Worm (Caenorhabditis elegans) whole organism, L1 larva: Measurements from ENCODE around the gene F10E9.5.

Experiments used
- C34B4.2 ChIP-seq: sonication (generic microtip); optimal IDR thresholded peaks from 2 replicates; lab custom pipeline; 2017; ENCODE audit warnings: mild to moderate bottlenecking, missing genetic modification characterization, missing compliant biosample characterization
- F16B12.6 ChIP-seq: fragments of 150-350 bp; optimal IDR thresholded peaks from 2 replicates; lab custom pipeline; 2014; ENCODE audit warnings: missing biosample characterization, missing genetic modification characterization
- aha-1 ChIP-seq: fragments of 150-350 bp; optimal IDR thresholded peaks from 2 replicates; lab custom pipeline; 2014; ENCODE audit warnings: missing biosample characterization, missing genetic modification characterization
- aly-2 ChIP-seq: fragments of 150-350 bp; optimal IDR thresholded peaks from 2 replicates; lab custom pipeline; 2014; ENCODE audit warnings: missing biosample characterization, missing genetic modification characterization
- ceh-8 ChIP-seq: fragments of 200-800 bp; sonication (Bioruptor generic); optimal IDR thresholded peaks from 2 replicates; lab custom pipeline; 2018; ENCODE audit warnings: mild to moderate bottlenecking, missing genetic modification characterization, moderate library complexity, missing compliant biosample characterization
- ceh-82 ChIP-seq, 3 experiments: fragments of 150-350 bp in 1 of 3; sonication (generic microtip) in 2 of 3; optimal IDR thresholded peaks; 2 replicates each; lab custom pipeline; 2014 to 2017; ENCODE audit warnings: missing biosample characterization in 3 of 3, missing genetic modification characterization in 3 of 3
- ceh-88 ChIP-seq: fragments of 200-800 bp; sonication (Bioruptor generic); IDR thresholded peaks from 2 replicates; pipeline ENCODE4 v1.3.6; 2022; ENCODE audit warnings: missing genetic modification characterization, missing compliant biosample characterization
- ceh-90 ChIP-seq: sonication (generic microtip); optimal IDR thresholded peaks from 2 replicates; lab custom pipeline; 2016; ENCODE audit warnings: missing genetic modification characterization, missing compliant biosample characterization
- ces-1 ChIP-seq: fragments of 150-350 bp; optimal IDR thresholded peaks from 2 replicates; lab custom pipeline; 2014; ENCODE audit warnings: missing biosample characterization, missing genetic modification reagents, missing genetic modification characterization
- dpl-1 ChIP-seq, 3 experiments: fragments of 150-350 bp in 2 of 3; sonication (generic microtip) in 1 of 3; optimal IDR thresholded peaks; 2 replicates each; lab custom pipeline; 2014 to 2017; ENCODE audit warnings: missing biosample characterization in 3 of 3, missing genetic modification characterization in 3 of 3, missing genetic modification reagents in 3 of 3
- egl-13 ChIP-seq: sonication (generic microtip); optimal IDR thresholded peaks from 2 replicates; lab custom pipeline; 2016; ENCODE audit warnings: missing genotype, missing genetic modification reagents, missing genetic modification characterization, missing compliant biosample characterization
- elt-2 ChIP-seq: sonication (generic microtip); optimal IDR thresholded peaks from 2 replicates; lab custom pipeline; 2016; ENCODE audit warnings: missing genetic modification characterization, mild to moderate bottlenecking, inconsistent platforms, missing compliant biosample characterization, missing genetic modification reagents
- fkh-8 ChIP-seq: sonication (generic microtip); optimal IDR thresholded peaks from 2 replicates; lab custom pipeline; 2016; ENCODE audit warnings: mild to moderate bottlenecking, missing genetic modification characterization, missing compliant biosample characterization
- fos-1 ChIP-seq: fragments of 150-350 bp; optimal IDR thresholded peaks from 2 replicates; lab custom pipeline; 2014; ENCODE audit warnings: missing biosample characterization, missing genetic modification characterization
- hlh-17 ChIP-seq: fragments of 200-800 bp; sonication (Bioruptor generic); optimal IDR thresholded peaks from 2 replicates; lab custom pipeline; 2018; ENCODE audit warnings: missing genetic modification characterization, mild to moderate bottlenecking, missing compliant biosample characterization, moderate library complexity, borderline replicate concordance
- hlh-4 ChIP-seq: sonication (generic microtip); optimal IDR thresholded peaks from 2 replicates; lab custom pipeline; 2016; ENCODE audit warnings: mild to moderate bottlenecking, missing genetic modification characterization, missing compliant biosample characterization
- hpl-2 ChIP-seq: fragments of 150-350 bp; optimal IDR thresholded peaks from 2 replicates; lab custom pipeline; 2014; ENCODE audit warnings: missing biosample characterization, missing genetic modification reagents, missing genetic modification characterization
- isw-1 ChIP-seq: fragments of 200-800 bp; sonication (Bioruptor generic); IDR thresholded peaks from 2 replicates; pipeline ENCODE4 v1.3.6; 2022; ENCODE audit warnings: missing genetic modification characterization, missing compliant biosample characterization
- jun-1 ChIP-seq: fragments of 150-350 bp; optimal IDR thresholded peaks from 2 replicates; lab custom pipeline; 2014; ENCODE audit warnings: missing biosample characterization, missing genetic modification reagents, missing genetic modification characterization
- lin-13 ChIP-seq: fragments of 150-350 bp; optimal IDR thresholded peaks from 2 replicates; lab custom pipeline; 2014; ENCODE audit warnings: missing biosample characterization, missing genetic modification reagents, missing genetic modification characterization
- lin-14 ChIP-seq: fragments of 200-800 bp; sonication (Bioruptor generic); optimal IDR thresholded peaks from 2 replicates; lab custom pipeline; 2018; ENCODE audit warnings: mild to moderate bottlenecking, missing genetic modification characterization, moderate library complexity, missing compliant biosample characterization
- lin-35 ChIP-seq, 2 experiments: fragments of 150-350 bp; optimal IDR thresholded peaks; 2 replicates each; lab custom pipeline; 2014; ENCODE audit warnings: missing biosample characterization in 2 of 2, missing genetic modification characterization in 2 of 2, missing genetic modification reagents in 2 of 2
- lin-39 ChIP-seq: fragments of 150-350 bp; optimal IDR thresholded peaks from 2 replicates; lab custom pipeline; 2014; ENCODE audit warnings: missing biosample characterization, missing genetic modification reagents, missing genetic modification characterization
- lir-3 ChIP-seq: sonication (generic microtip); optimal IDR thresholded peaks from 2 replicates; lab custom pipeline; 2016; ENCODE audit warnings: mild to moderate bottlenecking, missing genetic modification characterization, moderate library complexity, missing compliant biosample characterization; ENCODE audit not compliant: poor library complexity
- lsy-2 ChIP-seq, 2 experiments: fragments of 150-350 bp; optimal IDR thresholded peaks; 2 replicates each; lab custom pipeline; 2014; ENCODE audit warnings: missing biosample characterization in 2 of 2, missing genetic modification characterization in 2 of 2
- mdl-1 ChIP-seq, 2 experiments: fragments of 150-350 bp; optimal IDR thresholded peaks; 2 replicates each; lab custom pipeline; 2014 to 2017; ENCODE audit warnings: missing biosample characterization in 2 of 2, missing genetic modification characterization in 2 of 2, inconsistent platforms in 1 of 2
- mef-2 ChIP-seq: fragments of 150-350 bp; optimal IDR thresholded peaks from 2 replicates; lab custom pipeline; 2014; ENCODE audit warnings: missing biosample characterization, missing genetic modification characterization
- mep-1 ChIP-seq: fragments of 150-350 bp; optimal IDR thresholded peaks from 2 replicates; lab custom pipeline; 2014; ENCODE audit warnings: missing biosample characterization, missing genetic modification characterization
- nhr-12 ChIP-seq: sonication (generic microtip); optimal IDR thresholded peaks from 2 replicates; lab custom pipeline; 2017; ENCODE audit warnings: missing biosample characterization, missing genetic modification characterization
- nhr-19 ChIP-seq: fragments of 200-800 bp; sonication (Bioruptor generic); conservative IDR thresholded peaks from 2 replicates; pipeline ENCODE4 v1.3.6; 2022; ENCODE audit warnings: missing genetic modification characterization, missing compliant biosample characterization
- nhr-237 ChIP-seq: fragments of 150-350 bp; optimal IDR thresholded peaks from 2 replicates; lab custom pipeline; 2014; ENCODE audit warnings: missing biosample characterization, missing genetic modification characterization
- nhr-47 ChIP-seq: sonication (generic microtip); optimal IDR thresholded peaks from 2 replicates; lab custom pipeline; 2016; ENCODE audit warnings: mild to moderate bottlenecking, missing genetic modification characterization, moderate library complexity, missing compliant biosample characterization
- nhr-71 ChIP-seq: sonication (generic microtip); optimal IDR thresholded peaks from 2 replicates; lab custom pipeline; 2016; ENCODE audit warnings: mild to moderate bottlenecking, missing genetic modification characterization, moderate library complexity, missing compliant biosample characterization
- nhr-76 ChIP-seq: sonication (generic microtip); optimal IDR thresholded peaks from 2 replicates; lab custom pipeline; 2017; ENCODE audit warnings: missing biosample characterization, missing genetic modification characterization
- nhr-77 ChIP-seq: fragments of 150-350 bp; optimal IDR thresholded peaks from 2 replicates; lab custom pipeline; 2014; ENCODE audit warnings: missing biosample characterization, missing genetic modification characterization
- nhr-84 ChIP-seq: sonication (generic microtip); optimal IDR thresholded peaks from 2 replicates; lab custom pipeline; 2017; ENCODE audit warnings: missing biosample characterization, missing genetic modification characterization
- nhr-85 ChIP-seq: sonication (generic microtip); peaks from one replicate; lab custom pipeline; 2016; ENCODE audit warnings: missing genetic modification characterization, inconsistent platforms, missing compliant biosample characterization
- pqm-1 ChIP-seq: sonication (generic microtip); optimal IDR thresholded peaks from 3 replicates; lab custom pipeline; 2017; ENCODE audit warnings: missing biosample characterization, missing genetic modification characterization
- snu-23 ChIP-seq: sonication (generic microtip); optimal IDR thresholded peaks from 2 replicates; lab custom pipeline; 2016; ENCODE audit warnings: missing genetic modification characterization, missing compliant biosample characterization
- sox-4 ChIP-seq: sonication (generic microtip); optimal IDR thresholded peaks from 2 replicates; lab custom pipeline; 2016; ENCODE audit warnings: missing genetic modification characterization, missing compliant biosample characterization
- sptf-1 ChIP-seq: fragments of 150-350 bp; optimal IDR thresholded peaks from 2 replicates; lab custom pipeline; 2014; ENCODE audit warnings: missing biosample characterization, missing genetic modification characterization
- sup-37 ChIP-seq: fragments of 200-800 bp; sonication (Bioruptor generic); optimal IDR thresholded peaks from 2 replicates; lab custom pipeline; 2018; ENCODE audit warnings: mild to moderate bottlenecking, missing genetic modification characterization, missing compliant biosample characterization
- tbx-2 ChIP-seq: sonication (generic microtip); optimal IDR thresholded peaks from 2 replicates; lab custom pipeline; 2016; ENCODE audit warnings: missing genetic modification characterization, missing compliant biosample characterization
- tlp-1 ChIP-seq: fragments of 150-350 bp; optimal IDR thresholded peaks from 2 replicates; lab custom pipeline; 2014; ENCODE audit warnings: missing biosample characterization, missing genetic modification characterization
- unc-130 ChIP-seq: fragments of 150-350 bp; optimal IDR thresholded peaks from 2 replicates; lab custom pipeline; 2017; ENCODE audit warnings: missing biosample characterization, missing genetic modification characterization, inconsistent platforms
- unc-30 ChIP-seq: sonication (generic microtip); optimal IDR thresholded peaks from 2 replicates; lab custom pipeline; 2017; ENCODE audit warnings: missing biosample characterization, missing genetic modification characterization
- unc-62 ChIP-seq: fragments of 150-350 bp; optimal IDR thresholded peaks from 2 replicates; lab custom pipeline; 2014; ENCODE audit warnings: missing biosample characterization, missing genetic modification reagents, missing genetic modification characterization
- unc-86 ChIP-seq: sonication (generic microtip); optimal IDR thresholded peaks from 2 replicates; lab custom pipeline; 2016; ENCODE audit warnings: missing genetic modification characterization, missing compliant biosample characterization
- unc-98 ChIP-seq: fragments of 200-800 bp; sonication (Bioruptor generic); IDR thresholded peaks from 2 replicates; pipeline ENCODE4 v1.3.6; 2022; ENCODE audit warnings: missing genetic modification characterization, missing compliant biosample characterization
- vab-15 ChIP-seq: sonication (generic microtip); optimal IDR thresholded peaks from 2 replicates; lab custom pipeline; 2017; ENCODE audit warnings: missing genotype, mild to moderate bottlenecking, missing genetic modification characterization, missing compliant biosample characterization
- xbp-1 ChIP-seq: sonication (generic microtip); optimal IDR thresholded peaks from 2 replicates; lab custom pipeline; 2016; ENCODE audit warnings: missing genetic modification characterization, missing compliant biosample characterization
- zip-4 ChIP-seq: fragments of 200-800 bp; sonication (Bioruptor generic); optimal IDR thresholded peaks from 2 replicates; lab custom pipeline; 2018; ENCODE audit warnings: mild to moderate bottlenecking, missing genetic modification characterization, moderate library complexity, missing compliant biosample characterization
- ztf-11 ChIP-seq, 2 experiments: sonication (generic microtip); optimal IDR thresholded peaks; 2 replicates each; lab custom pipeline; 2016 to 2017; ENCODE audit warnings: missing genetic modification characterization in 2 of 2, missing biosample characterization in 1 of 2, missing compliant biosample characterization in 1 of 2
- ztf-4 ChIP-seq: fragments of 150-350 bp; optimal IDR thresholded peaks from 2 replicates; lab custom pipeline; 2014; ENCODE audit warnings: missing biosample characterization, missing genetic modification characterization

Gene F10E9.5

DNA sequence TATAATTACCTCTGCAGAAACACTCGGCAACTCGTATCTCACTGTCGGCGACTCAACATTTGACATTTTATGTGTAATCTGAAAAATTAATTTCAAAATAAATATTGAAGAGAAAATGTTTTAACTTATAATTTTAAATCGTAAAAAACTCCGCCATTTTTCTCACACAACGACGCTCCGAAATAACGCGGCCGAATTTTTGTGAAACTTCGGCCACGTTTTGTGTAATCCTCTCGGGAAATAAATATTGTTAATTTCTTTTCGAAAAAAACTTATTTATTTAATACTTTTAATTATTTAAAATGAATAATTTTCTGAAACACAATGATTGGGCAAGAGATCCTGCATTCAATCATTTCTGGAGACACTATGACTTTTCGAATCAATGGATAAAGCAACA lies at the start of gene F10E9.5, which contains the start of gene F10E9.7:
TSS of gene F10E9.5 (plus strand) at position 237 of the 400 bp plus-strand sequence.
TSS of gene F10E9.7 (minus strand) at position 86 of the 400 bp plus-strand sequence.
- TF ChIP-seq zip-4 (GFP tag; lab: Kevin White, UChicago) = peak; percentile 83
- peak; percentile 84 to 93 (median 89) for TF ChIP-seq dpl-1 (GFP tag; optimal IDR thresholded peaks at IDR 0.05; lab: Kevin White, UChicago)
- peak; percentile 99 for TF ChIP-seq unc-130 (tag; lab: Kevin White, UChicago)
- TF ChIP-seq mef-2 (tag; lab: Kevin White, UChicago) = no peak
- TF ChIP-seq nhr-77 = no peak
- peak; percentile 96 for TF ChIP-seq nhr-85 (tag; lab: Kevin White, UChicago)
- peak; percentile 97 for TF ChIP-seq sox-4 (tag; lab: Kevin White, UChicago)
- TF ChIP-seq lin-39 (tag; lab: Kevin White, UChicago) = peak; percentile 87
- TF ChIP-seq lin-13 (GFP tag; lab: Kevin White, UChicago) = peak; percentile 79
- TF ChIP-seq unc-62 = no peak
- peak; percentile 94 for TF ChIP-seq ceh-8 (GFP tag; lab: Kevin White, UChicago)
- TF ChIP-seq aha-1 (tag; lab: Kevin White, UChicago) = peak; percentile 4
- peak; percentile 95 for TF ChIP-seq snu-23
- TF ChIP-seq ztf-11 (tag; optimal IDR thresholded peaks at IDR 0.05; lab: Kevin White, UChicago) = peak in 1 of 2 experiments; percentile 99
- TF ChIP-seq nhr-19 (GFP tag; lab: Robert Waterston, UW) = peak; percentile 95
- peak; percentile 91 for TF ChIP-seq ceh-88 (GFP tag; lab: Robert Waterston, UW)
- no peak for TF ChIP-seq ces-1 (GFP tag; lab: Kevin White, UChicago)
- peak; percentile 20 for TF ChIP-seq nhr-237
- TF ChIP-seq nhr-84 = no peak
- TF ChIP-seq unc-30 (tag; lab: Kevin White, UChicago) = no peak
- TF ChIP-seq aly-2 (tag; lab: Kevin White, UChicago) = peak; percentile 65
- no peak for TF ChIP-seq sptf-1 (tag; lab: Kevin White, UChicago)
- TF ChIP-seq nhr-47 (tag; lab: Kevin White, UChicago) = peak; percentile 96
- peak; percentile 67 for TF ChIP-seq ztf-4 (tag; lab: Kevin White, UChicago)
- peak; percentile 87 for TF ChIP-seq isw-1
- no peak for TF ChIP-seq hlh-17 (GFP tag; lab: Kevin White, UChicago)
- TF ChIP-seq ceh-90 (tag; lab: Kevin White, UChicago) = peak; percentile 96
- TF ChIP-seq nhr-12 (tag; lab: Kevin White, UChicago) = no peak
- TF ChIP-seq fos-1 = peak; percentile 39
- TF ChIP-seq tlp-1 (tag; lab: Kevin White, UChicago) = no peak
- peak; percentile 96 for TF ChIP-seq xbp-1
- TF ChIP-seq lin-35 (GFP tag; optimal IDR thresholded peaks at IDR 0.05; lab: Kevin White, UChicago) = peak; percentile 90 to 93
- TF ChIP-seq lir-3 (tag; lab: Kevin White, UChicago) = peak; percentile 98
- TF ChIP-seq elt-2 = peak; percentile 90
- peak; percentile 99 for TF ChIP-seq mep-1
- TF ChIP-seq lsy-2 (tag; optimal IDR thresholded peaks at IDR 0.05; lab: Kevin White, UChicago) = peak; percentile 95 to 96
- no peak for TF ChIP-seq nhr-76
- peak; percentile 85 for TF ChIP-seq hlh-4 (tag; lab: Kevin White, UChicago)
- TF ChIP-seq sup-37 (GFP tag; lab: Kevin White, UChicago) = peak; percentile 46
- peak; percentile 66 for TF ChIP-seq F16B12.6 (tag; lab: Kevin White, UChicago)
- no peak for TF ChIP-seq hpl-2
- peak; percentile 97 for TF ChIP-seq lin-14
- peak; percentile 97 for TF ChIP-seq nhr-71 (tag; lab: Kevin White, UChicago)
- peak; percentile 96 for TF ChIP-seq egl-13
- no peak for TF ChIP-seq pqm-1 (tag; lab: Kevin White, UChicago)
- TF ChIP-seq vab-15 (tag; lab: Kevin White, UChicago) = peak; percentile 82
- TF ChIP-seq jun-1 (tag; lab: Kevin White, UChicago) = peak; percentile 43
- TF ChIP-seq unc-86 (tag; lab: Kevin White, UChicago) = peak; percentile 86
- TF ChIP-seq tbx-2 (tag; lab: Kevin White, UChicago) = peak; percentile 96
- TF ChIP-seq unc-98 (GFP tag; lab: Robert Waterston, UW) = peak; percentile 91
- peak in 1 of 2 experiments; percentile 75 for TF ChIP-seq mdl-1 (tag; optimal IDR thresholded peaks at IDR 0.05; lab: Kevin White, UChicago)
- TF ChIP-seq C34B4.2 (tag; lab: Kevin White, UChicago) = no peak
- peak; percentile 86 to 92 (median 87) for TF ChIP-seq ceh-82 (tag; optimal IDR thresholded peaks at IDR 0.05; lab: Kevin White, UChicago)
- TF ChIP-seq fkh-8 (tag; lab: Kevin White, UChicago) = peak; percentile 92
